Fruit fly (Drosophila melanogaster): ENCODE data around the gene Aplip1.
A peak's percentile ranks its signal among the peaks of the same experiment; 100 is the strongest.

The Aplip1 gene

DNA sequence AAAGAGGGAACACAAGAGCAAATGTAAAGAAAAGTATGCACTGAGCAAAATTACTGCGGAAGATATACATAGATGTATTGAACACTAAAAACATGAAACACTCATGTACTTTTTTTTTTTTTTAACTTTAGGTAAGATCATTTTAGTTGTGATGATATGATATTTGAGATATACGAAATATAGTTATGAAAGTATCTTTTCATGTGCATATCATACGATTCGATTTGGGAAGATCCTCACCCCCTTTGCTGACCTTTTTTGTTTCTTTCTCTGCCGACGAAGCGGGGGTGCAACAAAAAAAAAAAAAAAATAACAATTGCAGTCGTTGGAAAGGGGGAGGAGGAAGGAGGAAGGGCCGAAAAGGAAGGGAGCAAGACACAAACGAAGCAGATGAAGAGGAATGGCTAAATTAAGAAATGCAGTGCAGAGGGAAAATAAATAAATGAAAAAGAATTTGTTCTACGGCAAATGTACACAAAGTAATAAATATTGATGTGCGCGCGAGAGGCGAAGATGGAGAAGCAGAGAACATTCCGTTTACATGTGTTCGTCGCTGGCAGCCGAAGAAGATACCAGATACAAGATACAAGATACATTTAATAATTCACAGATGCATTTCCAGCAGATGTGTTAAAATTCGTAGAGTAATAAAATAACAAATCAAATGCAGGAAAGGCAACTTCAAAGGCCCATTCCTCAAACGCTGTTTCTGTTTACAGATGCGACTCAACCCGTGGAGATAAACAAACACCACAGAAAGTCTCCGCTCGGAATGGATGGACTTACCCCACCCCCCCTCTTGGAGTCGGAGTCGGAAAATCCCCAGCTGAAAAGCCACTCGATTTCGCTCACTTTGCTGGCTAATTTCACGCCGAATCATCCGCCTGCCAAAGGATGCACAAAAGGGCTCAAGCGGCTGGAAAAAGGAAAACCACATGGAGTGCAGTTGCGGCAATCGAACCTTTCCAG lies 28.9 kb upstream of the Aplip1 start (continued):
- TF ChIP-seq CG6689 (GFP tag; IDR thresholded peaks at IDR 0.05) = peak; percentile 33
- TF ChIP-seq E2f1 (GFP tag; IDR thresholded peaks at IDR 0.05) = peak; percentile 55
- peak; percentile 14; the same call in 1 of the 3 replicates for TF ChIP-seq CG2199 (GFP tag; IDR thresholded peaks at IDR 0.05)
- peak; percentile 33 for TF ChIP-seq CG11504 (tag; optimal IDR thresholded peaks at IDR 0.05)
- peak; percentile 81 for TF ChIP-seq bab2 (GFP tag; optimal IDR thresholded peaks at IDR 0.05)
- TF ChIP-seq Opbp (GFP tag; IDR thresholded peaks at IDR 0.05; ENCODE audit: partially characterized antibody) = no peak
- TF ChIP-seq ttk (GFP tag; IDR thresholded peaks at IDR 0.05) = peak; percentile 19; the same call in 1 of the 2 replicates
- TF ChIP-seq CG32772 (GFP tag; IDR thresholded peaks at IDR 0.05) = peak; percentile 62
- TF ChIP-seq zfh1 (GFP tag; IDR thresholded peaks at IDR 0.05) = peak; percentile 73
- TF ChIP-seq NK7.1 (GFP tag; optimal IDR thresholded peaks at IDR 0.05) = no peak
- no peak for TF ChIP-seq CG32767 (GFP tag; IDR thresholded peaks at IDR 0.05)
- peak; percentile 6 for TF ChIP-seq CG1602 (GFP tag; optimal IDR thresholded peaks at IDR 0.05)
- no peak for TF ChIP-seq CG11085 (GFP tag; IDR thresholded peaks at IDR 0.05)
- TF ChIP-seq CHES-1-like (GFP tag; optimal IDR thresholded peaks at IDR 0.05) = no peak
- peak; percentile 87 for TF ChIP-seq CG17829 (tag; optimal IDR thresholded peaks at IDR 0.05)
- TF ChIP-seq chif (GFP tag; optimal IDR thresholded peaks at IDR 0.05) = peak; percentile 36
- TF ChIP-seq CG7963 (GFP tag; IDR thresholded peaks at IDR 0.05; ENCODE audit: partially characterized antibody) = no peak
- TF ChIP-seq phol (tag; optimal IDR thresholded peaks at IDR 0.05) = peak; percentile 48
- TF ChIP-seq her (GFP tag; optimal IDR thresholded peaks at IDR 0.05) = no peak
- TF ChIP-seq Trl (optimal IDR thresholded peaks at IDR 0.05) = no peak
- TF ChIP-seq Trl (GFP tag; optimal IDR thresholded peaks at IDR 0.05) = no peak
- peak; percentile 49; the same call in 1 of the 2 replicates for TF ChIP-seq CG31441 (GFP tag; IDR thresholded peaks at IDR 0.05)
- no peak for TF ChIP-seq CG10543 (GFP tag; optimal IDR thresholded peaks at IDR 0.05)
- TF ChIP-seq vvl (GFP tag; IDR thresholded peaks at IDR 0.05) = peak; percentile 42; the same call in 1 of the 2 replicates
- peak; percentile 36 for TF ChIP-seq nmo (GFP tag; optimal IDR thresholded peaks at IDR 0.05)
- no peak for TF ChIP-seq CG3407 (GFP tag; optimal IDR thresholded peaks at IDR 0.05)
- TF ChIP-seq Hr78 (GFP tag; optimal IDR thresholded peaks at IDR 0.05) = peak in 1 of 2 experiments; percentile 7
- TF ChIP-seq hkb (optimal IDR thresholded peaks at IDR 0.05) = no peak
- peak; percentile 35 for TF ChIP-seq hkb (GFP tag; IDR thresholded peaks at IDR 0.05)
- TF ChIP-seq unc-4 (GFP tag; IDR thresholded peaks at IDR 0.05; ENCODE audit: partially characterized antibody) = no peak
- TF ChIP-seq sqz (GFP tag; optimal IDR thresholded peaks at IDR 0.05) = peak; percentile 48
- TF ChIP-seq ara (GFP tag; IDR thresholded peaks at IDR 0.05) = peak; percentile 71
- peak in 1 of 2 experiments; percentile 35 for TF ChIP-seq dpn (GFP tag; optimal IDR thresholded peaks at IDR 0.05)
- TF ChIP-seq ken (GFP tag; IDR thresholded peaks at IDR 0.05) = peak; percentile 58; the same call in 1 of the 3 replicates
- no peak for TF ChIP-seq CG11696 (GFP tag; IDR thresholded peaks at IDR 0.05)
- TF ChIP-seq CG2120 (GFP tag; optimal IDR thresholded peaks at IDR 0.05) = no peak
- peak; percentile 49 for TF ChIP-seq fd96Cb (tag; optimal IDR thresholded peaks at IDR 0.05)
- peak; percentile 50 for TF ChIP-seq CG4360 (GFP tag; IDR thresholded peaks at IDR 0.05)
- peak; percentile 73 for TF ChIP-seq dan (GFP tag; IDR thresholded peaks at IDR 0.05)
- no peak for TF ChIP-seq prd (optimal IDR thresholded peaks at IDR 0.05)
- TF ChIP-seq prd (GFP tag; IDR thresholded peaks at IDR 0.05) = peak; percentile 87
- peak; percentile 98 for TF ChIP-seq twi (tag; optimal IDR thresholded peaks at IDR 0.05)
- TF ChIP-seq CG2712 (tag; optimal IDR thresholded peaks at IDR 0.05) = peak; percentile 72
- no peak for TF ChIP-seq CG34376 (GFP tag; optimal IDR thresholded peaks at IDR 0.05)
- TF ChIP-seq gsb-n (tag; optimal IDR thresholded peaks at IDR 0.05) = peak; percentile 56
- no peak for TF ChIP-seq CG17361 (GFP tag; IDR thresholded peaks at IDR 0.05)
- peak; percentile 14 for TF ChIP-seq CG30403 (GFP tag; optimal IDR thresholded peaks at IDR 0.05)
- TF ChIP-seq Sox102F (GFP tag; optimal IDR thresholded peaks at IDR 0.05) = peak; percentile 12
- peak; percentile 17 for TF ChIP-seq Spps (tag; optimal IDR thresholded peaks at IDR 0.05)
- TF ChIP-seq fu2 (GFP tag; optimal IDR thresholded peaks at IDR 0.05) = no peak

Data from whole organism, embryonic.